Fruit fly (Drosophila melanogaster) S2 (cell line): ENCODE measurements around the gene CG13010.

Experiments
- CG8478 ChIP-seq: fragments of >200 bp; optimal IDR thresholded peaks from 2 replicates; lab custom pipeline; 2018
- CTCF ChIP-seq, 2 experiments: fragments of >200 bp; optimal IDR thresholded peaks; 2 replicates each; lab custom pipeline; 2018

DNA sequence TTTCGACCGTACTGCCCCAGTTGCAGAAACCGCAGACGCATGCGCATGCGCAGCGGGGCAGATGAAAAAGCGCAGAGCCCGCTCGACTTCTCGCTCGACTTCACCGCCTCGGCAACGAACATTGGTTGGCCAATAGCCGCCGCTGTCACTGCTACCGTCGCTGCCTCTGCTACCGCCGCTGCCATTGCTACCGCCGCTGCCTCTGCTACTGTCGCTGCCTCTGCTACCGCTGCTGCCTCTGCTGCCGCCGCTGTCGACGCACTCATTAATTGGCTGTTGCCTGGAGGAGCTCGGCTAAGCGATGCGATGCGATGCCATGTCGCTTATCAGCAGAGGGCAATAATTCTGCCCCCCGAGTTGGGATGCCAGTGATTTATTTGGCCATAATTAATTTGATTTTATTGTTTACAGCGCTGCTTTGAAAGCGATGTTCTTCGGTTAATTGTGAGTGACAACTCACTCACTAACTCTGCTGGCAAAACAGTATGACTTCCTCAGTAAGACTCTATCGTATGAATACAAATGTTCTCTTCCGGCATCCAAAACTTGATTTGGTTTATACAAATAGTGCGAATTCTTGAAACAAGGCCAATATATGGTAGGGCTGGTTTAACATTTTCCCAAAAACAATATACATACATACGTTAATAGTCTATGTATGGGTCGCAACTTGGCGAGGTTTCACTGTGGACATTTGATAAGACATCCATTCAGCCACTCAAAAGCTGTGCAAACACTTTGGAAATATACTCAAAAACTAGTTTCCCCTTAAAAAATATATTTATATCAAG is 7.9 kb downstream of the CG13010 start:
- TF ChIP-seq CG8478 (lab: Kevin White, UChicago) (no peak), CTCF (optimal IDR thresholded peaks at IDR 0.05; lab: Kevin White, UChicago) (no peak)
